Fruit fly (Drosophila melanogaster): Measurements from ENCODE around the gene Prosbeta4.

Prosbeta4 gene

DNA sequence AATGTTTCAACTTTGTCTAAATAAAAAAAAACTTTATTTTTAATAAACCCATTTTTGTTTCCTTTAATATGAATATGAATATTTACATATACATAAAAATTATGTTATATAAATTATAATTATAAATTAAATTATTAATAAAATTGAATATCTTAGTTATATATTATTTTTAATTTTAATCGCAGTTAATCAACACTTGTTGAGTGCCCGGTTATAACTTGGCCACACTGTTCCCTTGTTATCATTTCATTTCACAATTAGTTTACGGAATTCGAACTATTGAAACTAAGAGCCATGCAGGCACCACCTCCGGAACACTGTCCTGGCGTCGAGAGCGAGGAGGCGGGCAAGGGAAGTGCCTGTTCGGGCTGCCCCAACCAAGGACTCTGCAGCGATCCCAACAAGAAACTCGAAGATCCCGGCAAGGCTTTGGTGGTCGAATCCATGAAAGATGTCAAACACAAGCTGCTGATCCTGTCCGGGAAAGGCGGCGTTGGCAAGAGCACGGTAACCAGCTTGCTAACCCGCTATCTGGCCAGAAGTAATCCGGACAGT, 482 bp upstream of the Prosbeta4 start, which contains the start of gene Nubp1:
Gene Nubp1 (plus strand): TSS at position 213 of the 555 bp plus-strand sequence.
- TF ChIP-seq toy (GFP tag; IDR thresholded peaks at IDR 0.05): no peak
- no peak for TF ChIP-seq CG3065 (GFP tag; optimal IDR thresholded peaks at IDR 0.05)
- no peak for TF ChIP-seq CG1647 (GFP tag; optimal IDR thresholded peaks at IDR 0.05)
- TF ChIP-seq CG4617 (GFP tag; optimal IDR thresholded peaks at IDR 0.05; ENCODE audit: borderline replicate concordance): peak; percentile 67
- no peak for TF ChIP-seq CG6272 (GFP tag; IDR thresholded peaks at IDR 0.05)
- TF ChIP-seq stwl (tag; optimal IDR thresholded peaks at IDR 0.05): peak; percentile 76
- TF ChIP-seq CG10267 (tag; optimal IDR thresholded peaks at IDR 0.05): peak; percentile 67
- no peak for TF ChIP-seq corto (GFP tag; optimal IDR thresholded peaks at IDR 0.05)
- TF ChIP-seq YL-1 (GFP tag; optimal IDR thresholded peaks at IDR 0.05): no peak
- no peak for TF ChIP-seq CG3995 (GFP tag; optimal IDR thresholded peaks at IDR 0.05)
- TF ChIP-seq CG8388 (GFP tag; optimal IDR thresholded peaks at IDR 0.05): no peak
- TF ChIP-seq ewg (GFP tag; optimal IDR thresholded peaks at IDR 0.05): no peak
- no peak for TF ChIP-seq fd102C (GFP tag; optimal IDR thresholded peaks at IDR 0.05)
- TF ChIP-seq CG2889 (GFP tag; IDR thresholded peaks at IDR 0.05): no peak
- peak; percentile 10; the same call in 1 of the 2 replicates for TF ChIP-seq sob (GFP tag; IDR thresholded peaks at IDR 0.05)
- no peak for TF ChIP-seq cwo (GFP tag; optimal IDR thresholded peaks at IDR 0.05)
- peak; percentile 50 for TF ChIP-seq MBD-R2 (GFP tag; IDR thresholded peaks at IDR 0.05)
- no peak for TF ChIP-seq CG11695 (GFP tag; IDR thresholded peaks at IDR 0.05)
- TF ChIP-seq Med (GFP tag): peak; percentile 57
- no peak for TF ChIP-seq CG7839 (tag; optimal IDR thresholded peaks at IDR 0.05)
- TF ChIP-seq CG34224 (GFP tag; IDR thresholded peaks at IDR 0.05; ENCODE audit: partially characterized antibody): 0 out of 3 replicates have a peak, but pooled peaks have one; percentile 31
- peak; percentile 11 for TF ChIP-seq pzg (GFP tag; optimal IDR thresholded peaks at IDR 0.05)
- no peak for TF ChIP-seq Dp (GFP tag; optimal IDR thresholded peaks at IDR 0.05)
- TF ChIP-seq MESR4 (GFP tag; optimal IDR thresholded peaks at IDR 0.05): peak; percentile 68

DNA sequence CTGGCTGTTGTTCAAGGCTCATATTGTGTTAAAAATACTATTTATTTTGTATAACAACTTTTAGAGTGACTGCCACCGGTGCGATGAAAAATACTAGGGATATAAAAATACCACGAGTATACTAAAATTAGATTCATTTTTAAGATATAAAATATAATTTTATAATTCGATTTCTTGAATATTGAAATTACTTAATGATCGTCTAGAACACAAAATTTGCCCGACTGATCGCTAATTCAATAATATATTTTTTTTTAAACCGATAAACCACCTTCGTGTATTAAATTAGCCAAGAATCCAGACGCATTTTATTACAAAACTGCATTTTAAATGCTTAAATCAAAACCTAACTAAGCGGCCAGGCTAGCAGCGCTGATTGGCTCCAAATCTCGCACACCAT, 994 bp downstream of the Prosbeta4 start, which contains the start of gene CG17996:
Gene CG17996 (minus strand): TSS at position 101 of the 400 bp plus-strand sequence.
- peak; percentile 30 for TF ChIP-seq gfzf (GFP tag; optimal IDR thresholded peaks at IDR 0.05)
- no peak for TF ChIP-seq CG6689 (GFP tag; IDR thresholded peaks at IDR 0.05)

DNA sequence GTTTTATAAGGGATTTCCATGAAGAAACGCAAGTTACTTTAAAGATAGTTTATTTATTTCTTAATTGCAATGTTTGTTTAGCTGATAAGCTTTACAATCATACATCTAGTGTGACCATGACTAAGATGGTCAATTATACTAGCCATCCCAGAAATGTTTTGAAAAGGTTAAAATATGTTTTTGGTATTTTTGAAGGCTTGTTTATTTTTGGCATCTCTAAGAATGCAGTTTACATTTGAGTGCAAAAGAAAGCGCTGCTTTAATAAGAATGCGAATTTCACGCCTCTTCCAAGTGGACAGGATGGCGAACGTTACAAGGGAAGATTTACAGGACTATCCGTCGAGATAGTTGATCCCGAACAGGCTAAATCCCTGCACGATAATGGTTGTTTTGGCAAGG, 2.4 kb downstream of the Prosbeta4 start, which contains the start of gene Tsen2:
Gene Tsen2 (plus strand): TSS at position 222 of the 400 bp plus-strand sequence.
- TF ChIP-seq ap (GFP tag; IDR thresholded peaks at IDR 0.05) (no peak), CG10959 (GFP tag; IDR thresholded peaks at IDR 0.05) (no peak), zen2 (GFP tag; IDR thresholded peaks at IDR 0.05; ENCODE audit: partially characterized antibody) (no peak), chinmo (GFP tag; IDR thresholded peaks at IDR 0.05; ENCODE audit: partially characterized antibody) (no peak), stwl (tag; optimal IDR thresholded peaks at IDR 0.05) (peak; percentile 31), zfh1 (GFP tag; IDR thresholded peaks at IDR 0.05) (no peak), Six4 (GFP tag; optimal IDR thresholded peaks at IDR 0.05) (no peak), shn (GFP tag; optimal IDR thresholded peaks at IDR 0.05) (no peak), her (GFP tag; optimal IDR thresholded peaks at IDR 0.05) (no peak), scrt (GFP tag; optimal IDR thresholded peaks at IDR 0.05) (no peak), lov (optimal IDR thresholded peaks at IDR 0.05) (no peak), lov (GFP tag; IDR thresholded peaks at IDR 0.05) (no peak), Sry-β (GFP tag; optimal IDR thresholded peaks at IDR 0.05) (peak; percentile 38), CG8944 (GFP tag; optimal IDR thresholded peaks at IDR 0.05) (no peak), ttk (GFP tag; IDR thresholded peaks at IDR 0.05) (no peak), jing (GFP tag; optimal IDR thresholded peaks at IDR 0.05) (no peak), sens (GFP tag) (peak; percentile 86), disco-r (GFP tag; optimal IDR thresholded peaks at IDR 0.05) (no peak), YL-1 (GFP tag; optimal IDR thresholded peaks at IDR 0.05) (no peak), dmrt99B (tag; optimal IDR thresholded peaks at IDR 0.05) (no peak), CG4424 (GFP tag; optimal IDR thresholded peaks at IDR 0.05) (no peak), CG5245 (GFP tag; optimal IDR thresholded peaks at IDR 0.05) (no peak), CG12299 (tag; optimal IDR thresholded peaks at IDR 0.05) (no peak), NC2α (GFP tag; optimal IDR thresholded peaks at IDR 0.05) (no peak), CG18262 (tag; optimal IDR thresholded peaks at IDR 0.05) (no peak)

All from whole organism, embryonic.